Worm (Caenorhabditis elegans) whole organism, late embryonic: ENCODE data around the gene C33H5.16.

ENCODE experiments used
- C38D4.7 ChIP-seq: fragments of 200-800 bp; sonication (Bioruptor generic); optimal IDR thresholded peaks from 2 replicates; lab custom pipeline; 2018; ENCODE audit warnings: mild to moderate bottlenecking, missing genetic modification characterization, moderate library complexity, missing compliant biosample characterization
- T23F11.4 ChIP-seq: fragments of 200-800 bp; sonication (Bioruptor generic); optimal IDR thresholded peaks from 2 replicates; lab custom pipeline; 2018; ENCODE audit warnings: mild to moderate bottlenecking, missing genetic modification characterization, missing compliant biosample characterization
- ahr-1 ChIP-seq: sonication (generic microtip); optimal IDR thresholded peaks from 2 replicates; lab custom pipeline; 2016; ENCODE audit warnings: missing genetic modification characterization, missing compliant biosample characterization
- ceh-18 ChIP-seq: sonication (generic microtip); optimal IDR thresholded peaks from 2 replicates; lab custom pipeline; 2016; ENCODE audit warnings: missing genetic modification characterization, missing compliant biosample characterization
- ceh-2 ChIP-seq: sonication (generic microtip); optimal IDR thresholded peaks from 2 replicates; lab custom pipeline; 2016; ENCODE audit warnings: missing genotype, missing genetic modification characterization, missing compliant biosample characterization
- ceh-22 ChIP-seq: sonication (generic microtip); optimal IDR thresholded peaks from 2 replicates; lab custom pipeline; 2017; ENCODE audit warnings: missing biosample characterization, missing genetic modification characterization
- ceh-45 ChIP-seq: fragments of 200-800 bp; sonication (Bioruptor generic); IDR thresholded peaks from 2 replicates; pipeline ENCODE4 v1.3.6; 2022; ENCODE audit warnings: missing genetic modification reagents, missing genetic modification characterization, missing compliant biosample characterization
- ceh-48 ChIP-seq: sonication (generic microtip); optimal IDR thresholded peaks from 2 replicates; lab custom pipeline; 2016; ENCODE audit warnings: missing genetic modification characterization, inconsistent platforms, missing compliant biosample characterization
- ceh-9 ChIP-seq: sonication (generic microtip); optimal IDR thresholded peaks from 2 replicates; lab custom pipeline; 2016; ENCODE audit warnings: mild to moderate bottlenecking, missing genetic modification characterization, inconsistent platforms, missing compliant biosample characterization
- dmd-4 ChIP-seq: sonication (generic microtip); optimal IDR thresholded peaks from 2 replicates; lab custom pipeline; 2016; ENCODE audit warnings: borderline replicate concordance, missing genetic modification characterization, missing compliant biosample characterization
- fkh-10 ChIP-seq: fragments of 150-350 bp; optimal IDR thresholded peaks from 2 replicates; lab custom pipeline; 2014; ENCODE audit warnings: missing biosample characterization, missing genetic modification reagents, missing genetic modification characterization
- fkh-6 ChIP-seq: sonication (generic microtip); optimal IDR thresholded peaks from 2 replicates; lab custom pipeline; 2016; ENCODE audit warnings: missing genetic modification characterization, missing compliant biosample characterization
- hlh-15 ChIP-seq: sonication (generic microtip); optimal IDR thresholded peaks from 2 replicates; lab custom pipeline; 2016; ENCODE audit warnings: missing genetic modification characterization, missing compliant biosample characterization
- hlh-30 ChIP-seq: sonication (generic microtip); optimal IDR thresholded peaks from 2 replicates; lab custom pipeline; 2017; ENCODE audit warnings: antibody characterized with exemption, missing genetic modification characterization, missing compliant biosample characterization; ENCODE audit not compliant: insufficient read depth
- lim-6 ChIP-seq: sonication (generic microtip); optimal IDR thresholded peaks from 2 replicates; lab custom pipeline; 2016; ENCODE audit warnings: missing genetic modification characterization, missing compliant biosample characterization
- lin-11 ChIP-seq: fragments of 200-800 bp; sonication (Bioruptor generic); optimal IDR thresholded peaks from 2 replicates; lab custom pipeline; 2018; ENCODE audit warnings: mild to moderate bottlenecking, missing genetic modification characterization, missing compliant biosample characterization
- mec-3 ChIP-seq: sonication (generic microtip); optimal IDR thresholded peaks from 2 replicates; lab custom pipeline; 2016; ENCODE audit warnings: borderline replicate concordance, missing genetic modification characterization, missing compliant biosample characterization
- nfya-1 ChIP-seq: sonication (generic microtip); optimal IDR thresholded peaks from 2 replicates; lab custom pipeline; 2017; ENCODE audit warnings: missing genetic modification characterization, mild to moderate bottlenecking, missing compliant biosample characterization, antibody characterized with exemption, moderate library complexity
- nhr-11 ChIP-seq: fragments of 150-350 bp; optimal IDR thresholded peaks from 2 replicates; lab custom pipeline; 2014; ENCODE audit warnings: missing biosample characterization, missing genetic modification characterization
- npax-4 ChIP-seq: sonication (generic microtip); optimal IDR thresholded peaks from 2 replicates; lab custom pipeline; 2016; ENCODE audit warnings: missing genetic modification characterization, missing compliant biosample characterization
- pag-3 ChIP-seq: sonication (generic microtip); optimal IDR thresholded peaks from 2 replicates; lab custom pipeline; 2016; ENCODE audit warnings: missing compliant biosample characterization, missing genetic modification characterization, borderline replicate concordance
- pax-1 ChIP-seq: fragments of 150-350 bp; optimal IDR thresholded peaks from 2 replicates; lab custom pipeline; 2014; ENCODE audit warnings: missing biosample characterization, missing genetic modification characterization
- pha-4 ChIP-seq: fragments of 150-350 bp; optimal IDR thresholded peaks from 2 replicates; lab custom pipeline; 2018; ENCODE audit warnings: missing biosample characterization, missing genetic modification reagents, missing genetic modification characterization
- pqm-1 ChIP-seq: sonication (generic microtip); optimal IDR thresholded peaks from 2 replicates; lab custom pipeline; 2016; ENCODE audit warnings: missing genetic modification characterization, missing compliant biosample characterization
- ref-2 ChIP-seq: sonication (generic microtip); optimal IDR thresholded peaks from 2 replicates; lab custom pipeline; 2016; ENCODE audit warnings: missing genetic modification characterization, missing compliant biosample characterization
- sdc-2 ChIP-seq: sonication (generic microtip); optimal IDR thresholded peaks from 2 replicates; lab custom pipeline; 2016; ENCODE audit warnings: missing genotype, missing genetic modification characterization, missing compliant biosample characterization
- sox-2 ChIP-seq: fragments of 200-800 bp; sonication (Bioruptor generic); IDR thresholded peaks from 2 replicates; pipeline ENCODE4 v1.3.6; 2022; ENCODE audit warnings: missing genetic modification reagents, missing genetic modification characterization, missing compliant biosample characterization
- syd-9 ChIP-seq: sonication (generic microtip); optimal IDR thresholded peaks from 2 replicates; lab custom pipeline; 2016; ENCODE audit warnings: mild to moderate bottlenecking, missing genetic modification characterization, moderate library complexity, missing compliant biosample characterization
- ttx-3 ChIP-seq: sonication (generic microtip); optimal IDR thresholded peaks from 2 replicates; lab custom pipeline; 2016; ENCODE audit warnings: missing genetic modification reagents, missing genetic modification characterization, missing compliant biosample characterization
- unc-42 ChIP-seq: sonication (generic microtip); optimal IDR thresholded peaks from 2 replicates; lab custom pipeline; 2016; ENCODE audit warnings: missing genotype, missing genetic modification characterization, missing compliant biosample characterization
- unc-55 ChIP-seq: sonication (generic microtip); optimal IDR thresholded peaks from 2 replicates; lab custom pipeline; 2017; ENCODE audit warnings: missing biosample characterization, missing genetic modification reagents, missing genetic modification characterization
- unc-86 ChIP-seq: sonication (generic microtip); optimal IDR thresholded peaks from 2 replicates; lab custom pipeline; 2016; ENCODE audit warnings: missing genetic modification characterization, missing compliant biosample characterization
- zip-5 ChIP-seq: sonication (generic microtip); optimal IDR thresholded peaks from 2 replicates; lab custom pipeline; 2016; ENCODE audit warnings: missing genetic modification characterization, missing compliant biosample characterization

Gene C33H5.16

ce11 chrIV:7763748-7764147 is 39.4 kb downstream of the C33H5.16 start, which contains the start of the genes C46A5.6 and C46A5.1:
TSS of gene C46A5.6 (minus strand) at chrIV:7763848.
TSS of gene C46A5.1 (plus strand) at chrIV:7763931.
- TF ChIP-seq fkh-10 (GFP tag; lab: Kevin White, UChicago) (no peak), syd-9 (tag; lab: Kevin White, UChicago) (no peak), zip-5 (tag; lab: Kevin White, UChicago) (no peak), ceh-48 (tag; lab: Kevin White, UChicago) (no peak), hlh-30 (tag; lab: Kevin White, UChicago) (no peak)

DNA sequence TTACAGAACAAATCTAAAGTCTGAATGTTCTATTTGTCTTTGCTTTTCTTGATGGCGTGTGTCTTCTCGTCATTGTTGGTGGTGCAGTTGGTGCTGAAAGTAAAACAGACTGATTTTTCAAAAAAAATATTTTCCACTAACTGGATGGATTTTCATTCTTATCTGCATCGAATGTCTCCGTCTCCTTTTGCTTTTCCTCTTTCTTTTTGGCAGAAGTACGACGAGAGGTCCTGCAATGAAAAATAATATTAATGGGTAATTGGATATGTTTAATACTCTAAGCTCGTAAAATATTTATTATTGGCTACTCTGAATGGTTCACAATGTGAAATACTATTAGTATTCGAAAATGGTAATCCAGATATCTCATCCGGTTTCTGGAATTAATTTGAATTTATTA is 43.0 kb downstream of the C33H5.16 start, which contains the start of gene del-7:
TSS of gene del-7 (plus strand) at position 301 of the 400 bp plus-strand sequence.
- TF ChIP-seq T23F11.4 (GFP tag; lab: Kevin White, UChicago) (no peak), ceh-18 (no peak), lin-11 (tag; lab: Kevin White, UChicago) (no peak), ceh-2 (tag; lab: Kevin White, UChicago) (no peak), hlh-15 (tag; lab: Kevin White, UChicago) (no peak), ceh-9 (tag; lab: Kevin White, UChicago) (no peak), ref-2 (tag; lab: Kevin White, UChicago) (no peak), pqm-1 (tag; lab: Kevin White, UChicago) (no peak), pha-4 (no peak)

- TF ChIP-seq nfya-1 (tag; lab: Kevin White, UChicago) (no peak), fkh-6 (tag; lab: Kevin White, UChicago) (no peak), sdc-2 (tag; lab: Kevin White, UChicago) (no peak), lim-6 (tag; lab: Kevin White, UChicago) (no peak), dmd-4 (tag; lab: Kevin White, UChicago) (no peak), mec-3 (tag; lab: Kevin White, UChicago) (no peak), zip-5 (tag; lab: Kevin White, UChicago) (no peak), unc-55 (GFP tag; lab: Kevin White, UChicago) (no peak), pax-1 (tag; lab: Kevin White, UChicago) (no peak), unc-42 (no peak), lin-11 (tag; lab: Kevin White, UChicago) (no peak), T23F11.4 (GFP tag; lab: Kevin White, UChicago) (no peak), nhr-11 (tag; lab: Kevin White, UChicago) (no peak), fkh-10 (GFP tag; lab: Kevin White, UChicago) (no peak)
Measured at ce11 chrIV:7759527-7759926, 43.6 kb downstream of the C33H5.16 start, which contains the start of gene dsb-3. TSS of gene dsb-3 (minus strand) at chrIV:7759627.

DNA sequence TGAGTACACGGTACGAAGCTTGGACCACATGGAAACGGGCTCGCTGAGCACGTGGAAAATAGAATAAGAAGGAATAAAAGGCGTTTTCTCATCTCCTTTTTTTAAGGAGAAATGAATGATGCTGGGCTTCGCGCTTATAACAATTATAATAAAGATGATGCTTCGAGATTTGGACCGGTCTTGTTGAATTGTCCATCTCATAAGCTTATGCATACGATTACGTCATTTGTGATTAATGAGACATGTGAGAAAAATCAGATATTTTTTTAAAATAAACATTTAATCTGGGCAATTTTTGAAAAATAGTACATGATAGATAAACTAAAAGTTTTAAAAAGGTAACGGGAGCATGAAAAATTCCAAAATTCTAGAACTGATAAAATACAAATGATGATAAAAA is 45.9 kb downstream of the C33H5.16 start, which contains the start of gene C46A5.4:
TSS of gene C46A5.4 (minus strand) at position 101 of the 400 bp plus-strand sequence.
- TF ChIP-seq ceh-9 (tag; lab: Kevin White, UChicago) (no peak), pax-1 (tag; lab: Kevin White, UChicago) (no peak), ahr-1 (tag; lab: Kevin White, UChicago) (no peak), ceh-22 (tag; lab: Kevin White, UChicago) (no peak), dmd-4 (tag; lab: Kevin White, UChicago) (no peak), unc-86 (no peak), ceh-45 (GFP tag; lab: Robert Waterston, UW) (no peak), ttx-3 (tag; lab: Kevin White, UChicago) (no peak), pag-3 (tag; lab: Kevin White, UChicago) (no peak), hlh-15 (tag; lab: Kevin White, UChicago) (no peak), C38D4.7 (no peak), ceh-48 (tag; lab: Kevin White, UChicago) (no peak), sox-2 (GFP tag; lab: Robert Waterston, UW) (no peak), npax-4 (tag; lab: Kevin White, UChicago) (no peak), fkh-10 (GFP tag; lab: Kevin White, UChicago) (no peak)
